Fruit fly (Drosophila melanogaster) whole organism, prepupa: ENCODE results near the gene Rpt3R.
A peak's percentile ranks its signal among the peaks of the same experiment; 100 is the strongest.

Source experiments
- Blimp-1 ChIP-seq: fragments of 200-800 bp; sonication (Bioruptor generic); optimal IDR thresholded peaks from 3 replicates; lab custom pipeline; 2017; ENCODE audit warnings: missing biosample characterization, missing genetic modification characterization, mild to moderate bottlenecking, moderate library complexity, missing genetic modification reagents
- CG10669 ChIP-seq: fragments of 200-800 bp; sonication (Bioruptor generic); optimal IDR thresholded peaks from 3 replicates; lab custom pipeline; 2018; ENCODE audit warnings: missing biosample characterization, mild to moderate bottlenecking, missing genetic modification characterization, moderate library complexity
- CG11294 ChIP-seq: fragments of 200-800 bp; sonication (Bioruptor generic); IDR thresholded peaks from 2 replicates; pipeline ENCODE4 v1.3.6; 2022; ENCODE audit warnings: missing biosample characterization, missing genetic modification characterization
- CG11762 ChIP-seq: fragments of 200-800 bp; sonication (Bioruptor generic); optimal IDR thresholded peaks from 3 replicates; lab custom pipeline; 2016; ENCODE audit warnings: missing biosample characterization, missing genetic modification characterization; ENCODE audit not compliant: insufficient read depth
- CG11902 ChIP-seq: fragments of 200-800 bp; sonication (Bioruptor generic); optimal IDR thresholded peaks from 3 replicates; lab custom pipeline; 2016; ENCODE audit warnings: missing biosample characterization, missing genetic modification characterization
- CG16779 ChIP-seq: fragments of 200-800 bp; sonication (Bioruptor generic); optimal IDR thresholded peaks from 3 replicates; lab custom pipeline; 2017; ENCODE audit warnings: missing biosample characterization, mild to moderate bottlenecking, missing genetic modification characterization
- CG3032 ChIP-seq: fragments of 200-800 bp; optimal IDR thresholded peaks from 2 replicates; lab custom pipeline; 2019; ENCODE audit warnings: missing biosample characterization, mild to moderate bottlenecking, missing genetic modification characterization, moderate library complexity
- CG31627 ChIP-seq: fragments of 200-800 bp; sonication (Bioruptor generic); optimal IDR thresholded peaks from 3 replicates; lab custom pipeline; 2016; ENCODE audit warnings: missing biosample characterization, missing genetic modification characterization
- CG32006 ChIP-seq: fragments of 200-800 bp; sonication (Bioruptor generic); optimal IDR thresholded peaks from 3 replicates; lab custom pipeline; 2017; ENCODE audit warnings: missing biosample characterization, mild to moderate bottlenecking, missing genetic modification characterization
- CG34406 ChIP-seq: fragments of 200-800 bp; sonication (Bioruptor generic); optimal IDR thresholded peaks from 3 replicates; lab custom pipeline; 2016; ENCODE audit warnings: missing biosample characterization, missing genetic modification characterization
- CG4318 ChIP-seq: fragments of 200-800 bp; sonication (Bioruptor generic); optimal IDR thresholded peaks from 3 replicates; lab custom pipeline; 2017; ENCODE audit warnings: missing biosample characterization, mild to moderate bottlenecking, missing genetic modification characterization
- CG6163 ChIP-seq: fragments of 200-800 bp; sonication (Bioruptor generic); IDR thresholded peaks from 3 replicates; pipeline ENCODE4 v1.3.6; 2022; ENCODE audit warnings: missing biosample characterization, missing genetic modification characterization
- CG6276 ChIP-seq: fragments of 200-800 bp; sonication (Bioruptor generic); optimal IDR thresholded peaks from 2 replicates; lab custom pipeline; 2017; ENCODE audit warnings: missing biosample characterization, mild to moderate bottlenecking, missing genetic modification characterization
- CG6792 ChIP-seq: fragments of 200-800 bp; sonication (Bioruptor generic); optimal IDR thresholded peaks from 3 replicates; lab custom pipeline; 2016; ENCODE audit warnings: missing biosample characterization, missing genetic modification characterization
- CG6808 ChIP-seq: fragments of 200-800 bp; sonication (Bioruptor generic); optimal IDR thresholded peaks from 3 replicates; lab custom pipeline; 2017; ENCODE audit warnings: missing biosample characterization, missing genetic modification characterization, mild to moderate bottlenecking, moderate library complexity, missing genetic modification reagents
- CG6854 ChIP-seq: fragments of 200-800 bp; sonication (Bioruptor generic); optimal IDR thresholded peaks from 2 replicates; lab custom pipeline; 2017; ENCODE audit warnings: missing biosample characterization, mild to moderate bottlenecking, missing genetic modification characterization
- CG7368 ChIP-seq: fragments of 200-800 bp; sonication (Bioruptor generic); optimal IDR thresholded peaks from 3 replicates; lab custom pipeline; 2016; ENCODE audit warnings: missing biosample characterization, missing genetic modification characterization
- CG8119 ChIP-seq: fragments of 200-800 bp; sonication (Bioruptor generic); IDR thresholded peaks from 3 replicates; pipeline ENCODE4 v1.3.6; 2022; ENCODE audit warnings: missing biosample characterization, missing genetic modification characterization
- CG8319 ChIP-seq: fragments of 200-800 bp; sonication (Bioruptor generic); optimal IDR thresholded peaks from 3 replicates; lab custom pipeline; 2016; ENCODE audit warnings: missing biosample characterization, missing genetic modification characterization
- Eip78C ChIP-seq: fragments of 200-800 bp; sonication (Bioruptor generic); peaks from one replicate; lab custom pipeline; 2016; ENCODE audit warnings: missing biosample characterization, missing genetic modification characterization
- Gug ChIP-seq: fragments of 200-800 bp; sonication (Bioruptor generic); IDR thresholded peaks from 2 replicates; pipeline ENCODE4 v1.3.6; 2022; ENCODE audit warnings: missing biosample characterization, missing genetic modification characterization
- Hr4 ChIP-seq: fragments of 200-800 bp; sonication (Bioruptor generic); optimal IDR thresholded peaks from 3 replicates; lab custom pipeline; 2016; ENCODE audit warnings: missing biosample characterization, missing genetic modification characterization
- Lpt ChIP-seq: fragments of 200-800 bp; sonication (Bioruptor generic); optimal IDR thresholded peaks from 3 replicates; lab custom pipeline; 2016; ENCODE audit warnings: missing biosample characterization, missing genetic modification characterization
- Smox ChIP-seq: fragments of 200-800 bp; sonication (Bioruptor generic); optimal IDR thresholded peaks from 3 replicates; lab custom pipeline; 2016; ENCODE audit warnings: missing biosample characterization, missing genetic modification characterization
- Sox102F ChIP-seq: fragments of 200-800 bp; sonication (Bioruptor generic); optimal IDR thresholded peaks from 2 replicates; lab custom pipeline; 2016; ENCODE audit warnings: missing biosample characterization, mild to moderate bottlenecking, missing genetic modification characterization
- achi ChIP-seq: fragments of 200-800 bp; sonication (Bioruptor generic); optimal IDR thresholded peaks from 3 replicates; lab custom pipeline; 2016; ENCODE audit warnings: missing biosample characterization, missing genetic modification characterization
- acj6 ChIP-seq: fragments of 200-800 bp; sonication (Bioruptor generic); optimal IDR thresholded peaks from 3 replicates; lab custom pipeline; 2016; ENCODE audit warnings: missing biosample characterization, missing genetic modification characterization
- cyc ChIP-seq: fragments of 200-800 bp; sonication (Bioruptor generic); optimal IDR thresholded peaks from 3 replicates; lab custom pipeline; 2016; ENCODE audit warnings: missing biosample characterization, missing genetic modification characterization
- eg ChIP-seq: fragments of 200-800 bp; sonication (Bioruptor generic); IDR thresholded peaks from 3 replicates; pipeline ENCODE4 v1.3.6; 2022; ENCODE audit warnings: missing biosample characterization, missing genetic modification characterization
- esn ChIP-seq: fragments of 200-800 bp; sonication (Bioruptor generic); optimal IDR thresholded peaks from 2 replicates; lab custom pipeline; 2016; ENCODE audit warnings: missing biosample characterization, mild to moderate bottlenecking, missing genetic modification characterization, moderate library complexity
- fd59A ChIP-seq: fragments of 200-800 bp; sonication (Bioruptor generic); optimal IDR thresholded peaks from 2 replicates; lab custom pipeline; 2017; ENCODE audit warnings: missing biosample characterization, mild to moderate bottlenecking, missing genetic modification characterization, missing genetic modification reagents
- fd85E ChIP-seq: fragments of 200-800 bp; sonication (Bioruptor generic); optimal IDR thresholded peaks from 3 replicates; lab custom pipeline; 2016; ENCODE audit warnings: missing biosample characterization, missing genetic modification characterization
- fkh ChIP-seq: fragments of 200-800 bp; sonication (Bioruptor generic); optimal IDR thresholded peaks from 3 replicates; lab custom pipeline; 2017; ENCODE audit warnings: missing biosample characterization, mild to moderate bottlenecking, missing genetic modification characterization, moderate library complexity
- lz ChIP-seq: fragments of 200-800 bp; sonication (Bioruptor generic); optimal IDR thresholded peaks from 3 replicates; lab custom pipeline; 2016; ENCODE audit warnings: missing biosample characterization, missing genetic modification characterization
- salr ChIP-seq, 2 experiments: fragments of 200-800 bp; sonication (Bioruptor generic); optimal IDR thresholded peaks; 3 replicates each; lab custom pipeline; 2016 to 2018; ENCODE audit warnings: missing biosample characterization in 2 of 2, missing genetic modification characterization in 2 of 2, mild to moderate bottlenecking in 1 of 2
- spab ChIP-seq: fragments of 200-800 bp; sonication (Bioruptor generic); optimal IDR thresholded peaks from 2 replicates; lab custom pipeline; 2017; ENCODE audit warnings: missing biosample characterization, mild to moderate bottlenecking, missing genetic modification characterization, missing genetic modification reagents
- ss ChIP-seq, 2 experiments: fragments of 200-800 bp; sonication (Bioruptor generic); optimal IDR thresholded peaks; 2 replicates in 1 of 2; 3 replicates in 1 of 2; lab custom pipeline; 2017 to 2018; ENCODE audit warnings: mild to moderate bottlenecking in 2 of 2, missing biosample characterization in 2 of 2, missing genetic modification characterization in 2 of 2, moderate library complexity in 1 of 2
- svp ChIP-seq: fragments of 200-800 bp; sonication (Bioruptor generic); peaks from one replicate; lab custom pipeline; 2016; ENCODE audit warnings: missing biosample characterization, missing genetic modification characterization
- topi ChIP-seq: fragments of 200-800 bp; sonication (Bioruptor generic); optimal IDR thresholded peaks from 3 replicates; lab custom pipeline; 2016; ENCODE audit warnings: missing biosample characterization, missing genetic modification characterization
- vri ChIP-seq: fragments of 200-800 bp; sonication (Bioruptor generic); optimal IDR thresholded peaks from 3 replicates; lab custom pipeline; 2016; ENCODE audit warnings: missing biosample characterization, mild to moderate bottlenecking, missing genetic modification characterization

Gene Rpt3R

dm6 chr3R:9767620-9768592 is 11.6 kb upstream of the Rpt3R start, which contains the start of gene Naa80 (continued):
- TF ChIP-seq achi (GFP tag; lab: Kevin White, UChicago) = peak; percentile 48
- peak; percentile 44 for TF ChIP-seq acj6 (GFP tag; lab: Kevin White, UChicago)
- peak; percentile 40 for TF ChIP-seq CG34406 (GFP tag; lab: Kevin White, UChicago)
- TF ChIP-seq Hr4 (GFP tag; lab: Kevin White, UChicago) = no peak
- peak in 1 of 2 experiments; percentile 56 for TF ChIP-seq salr (GFP tag; optimal IDR thresholded peaks at IDR 0.05; lab: Kevin White, UChicago)
- peak; percentile 89 for TF ChIP-seq Eip78C (GFP tag; lab: Kevin White, UChicago)
- peak; percentile 79 for TF ChIP-seq CG31627 (GFP tag; lab: Kevin White, UChicago)
- no peak for TF ChIP-seq svp (GFP tag; lab: Kevin White, UChicago)
- TF ChIP-seq fd59A (GFP tag; lab: Kevin White, UChicago) = peak; percentile 20
- TF ChIP-seq CG8319 (GFP tag; lab: Kevin White, UChicago) = peak; percentile 8
- TF ChIP-seq Smox = no peak
- peak; percentile 68 for TF ChIP-seq esn (GFP tag; lab: Kevin White, UChicago)
- TF ChIP-seq CG6792 = peak; percentile 59
- TF ChIP-seq CG6163 = peak; percentile 59; the same call in 2 of the 3 replicates
- TF ChIP-seq Sox102F (GFP tag; lab: Kevin White, UChicago) = no peak
- TF ChIP-seq CG6276 (GFP tag; lab: Kevin White, UChicago) = no peak
- TF ChIP-seq CG7368 (GFP tag; lab: Kevin White, UChicago) = peak; percentile 57
- no peak for TF ChIP-seq fd85E (GFP tag; lab: Kevin White, UChicago)
- peak; percentile 47 to 65 for TF ChIP-seq ss (GFP tag; optimal IDR thresholded peaks at IDR 0.05; lab: Kevin White, UChicago)
- TF ChIP-seq Lpt (GFP tag; lab: Kevin White, UChicago) = peak; percentile 35
- TF ChIP-seq spab = peak; percentile 28
- TF ChIP-seq CG4318 = no peak
- peak; percentile 73 for TF ChIP-seq cyc (GFP tag; lab: Kevin White, UChicago)
- no peak for TF ChIP-seq Gug (GFP tag; lab: Robert Waterston, UW)
- TF ChIP-seq CG6854 (GFP tag; lab: Kevin White, UChicago) = no peak

- TF ChIP-seq CG10669 (GFP tag; lab: Kevin White, UChicago) = no peak
- TF ChIP-seq eg (GFP tag; lab: Robert Waterston, UW) = no peak
- TF ChIP-seq fd85E (GFP tag; lab: Kevin White, UChicago) = no peak
- TF ChIP-seq Lpt (GFP tag; lab: Kevin White, UChicago) = no peak
- peak; percentile 61 for TF ChIP-seq Eip78C (GFP tag; lab: Kevin White, UChicago)
- TF ChIP-seq CG11762 (GFP tag; lab: Kevin White, UChicago) = no peak
- no peak for TF ChIP-seq Blimp-1
- no peak for TF ChIP-seq lz (GFP tag; lab: Kevin White, UChicago)
- no peak for TF ChIP-seq CG11294 (GFP tag; lab: Robert Waterston, UW)
- no peak for TF ChIP-seq achi (GFP tag; lab: Kevin White, UChicago)
- TF ChIP-seq topi (GFP tag; lab: Kevin White, UChicago) = peak; percentile 44
- TF ChIP-seq vri (GFP tag; lab: Kevin White, UChicago) = no peak
- TF ChIP-seq CG32006 (GFP tag; lab: Kevin White, UChicago) = no peak
- TF ChIP-seq svp (GFP tag; lab: Kevin White, UChicago) = no peak
- no peak for TF ChIP-seq CG8119 (GFP tag; lab: Robert Waterston, UW)
- no peak for TF ChIP-seq salr (GFP tag; optimal IDR thresholded peaks at IDR 0.05; lab: Kevin White, UChicago)
- no peak for TF ChIP-seq CG6276 (GFP tag; lab: Kevin White, UChicago)
- no peak for TF ChIP-seq CG16779 (tag; lab: Kevin White, UChicago)
- peak; percentile 13 for TF ChIP-seq CG3032
- no peak for TF ChIP-seq fkh (GFP tag; lab: Kevin White, UChicago)
- TF ChIP-seq CG11902 (GFP tag; lab: Kevin White, UChicago) = no peak
- no peak for TF ChIP-seq Gug (GFP tag; lab: Robert Waterston, UW)
- no peak for TF ChIP-seq CG6808
- no peak for TF ChIP-seq CG34406 (GFP tag; lab: Kevin White, UChicago)
- TF ChIP-seq, all 60 proteins: peak for 3
Measured at dm6 chr3R:9762955-9763931, 6.9 kb upstream of the Rpt3R start, which contains the start of the genes Snap24 and CG8478. Gene Snap24 (minus strand): TSS chr3R:9763150. Gene CG8478 (plus strand): TSS chr3R:9763650.
